Worm (Caenorhabditis elegans): ENCODE measurements around the gene C45E5.1.

DNA sequence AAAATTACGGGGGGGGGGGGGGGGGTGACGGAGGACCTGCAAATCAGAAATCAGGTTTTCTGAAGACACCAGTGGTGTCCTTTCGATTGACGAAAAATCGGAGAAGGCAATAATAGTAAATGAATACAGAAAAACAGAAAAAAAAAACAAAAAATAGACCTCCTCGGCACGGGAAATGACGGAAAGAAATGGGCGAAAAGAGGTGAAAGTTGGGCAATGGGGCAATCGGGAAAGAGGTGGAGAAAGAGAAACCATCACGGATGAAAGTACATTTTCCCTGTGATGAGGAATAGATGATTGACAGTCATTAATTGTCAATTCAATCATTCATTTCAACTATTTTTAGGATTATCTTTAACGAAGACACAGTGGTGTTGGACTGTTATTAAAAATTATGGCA is 40.3 kb upstream of the C45E5.1 start:
- TF ChIP-seq ceh-36 (tag; optimal IDR thresholded peaks at IDR 0.05) = no peak
- no peak for TF ChIP-seq ceh-13 (GFP tag; optimal IDR thresholded peaks at IDR 0.05)
